Fruit fly (Drosophila melanogaster) whole organism, embryonic: ENCODE data around the gene Bap111.
A peak's percentile ranks its signal among the peaks of the same experiment; 100 is the strongest.

Source experiments
- Abd-B ChIP-seq: fragments of 200-800 bp; sonication (Bioruptor generic); optimal IDR thresholded peaks from 2 replicates; lab custom pipeline; 2018; ENCODE audit warnings: missing biosample characterization, mild to moderate bottlenecking, missing genetic modification characterization, moderate library complexity
- Aef1 ChIP-seq: fragments of 200-800 bp; sonication (Bioruptor generic); IDR thresholded peaks from 3 replicates; pipeline ENCODE4 v1.3.6; 2022; ENCODE audit warnings: missing biosample characterization, missing genetic modification characterization
- BEAF-32 ChIP-seq: fragments of 200-800 bp; sonication (Bioruptor generic); optimal IDR thresholded peaks from 3 replicates; lab custom pipeline; 2017; ENCODE audit warnings: missing biosample characterization, missing genetic modification characterization, mild to moderate bottlenecking, moderate library complexity, missing genetic modification reagents
- Bgb ChIP-seq: fragments of 200-800 bp; sonication (Bioruptor generic); IDR thresholded peaks from 2 replicates; pipeline ENCODE4 v1.3.6; 2022; ENCODE audit warnings: missing biosample characterization, missing genetic modification characterization; ENCODE audit not compliant: partially characterized antibody
- CG10267 ChIP-seq: fragments of 200-800 bp; sonication (Bioruptor generic); optimal IDR thresholded peaks from 2 replicates; lab custom pipeline; 2018; ENCODE audit warnings: missing biosample characterization, mild to moderate bottlenecking, missing genetic modification characterization, moderate library complexity
- CG10274 ChIP-seq: fragments of 200-800 bp; sonication (Bioruptor generic); optimal IDR thresholded peaks from 3 replicates; lab custom pipeline; 2017; ENCODE audit warnings: missing biosample characterization, mild to moderate bottlenecking, missing genetic modification characterization
- CG11085 ChIP-seq: fragments of 200-800 bp; sonication (Bioruptor generic); IDR thresholded peaks from 2 replicates; pipeline ENCODE4 v1.3.6; 2022; ENCODE audit warnings: missing biosample characterization, missing genetic modification characterization
- CG12071 ChIP-seq: fragments of 200-800 bp; sonication (Bioruptor generic); optimal IDR thresholded peaks from 3 replicates; lab custom pipeline; 2018; ENCODE audit warnings: missing biosample characterization, mild to moderate bottlenecking, missing genetic modification characterization
- CG13296 ChIP-seq: fragments of 200-800 bp; sonication (Bioruptor generic); optimal IDR thresholded peaks from 3 replicates; lab custom pipeline; 2018; ENCODE audit warnings: missing biosample characterization, mild to moderate bottlenecking, missing genetic modification characterization
- CG14667 ChIP-seq: fragments of 200-800 bp; sonication (Bioruptor generic); IDR thresholded peaks from 2 replicates; pipeline ENCODE4 v1.3.6; 2022; ENCODE audit warnings: missing biosample characterization, missing genetic modification characterization
- CG1832 ChIP-seq: fragments of 200-800 bp; sonication (Bioruptor generic); optimal IDR thresholded peaks from 2 replicates; lab custom pipeline; 2017; ENCODE audit warnings: missing biosample characterization, mild to moderate bottlenecking, missing genetic modification characterization, inconsistent platforms
- CG18619 ChIP-seq: fragments of 200-800 bp; sonication (Bioruptor generic); optimal IDR thresholded peaks from 3 replicates; lab custom pipeline; 2017; ENCODE audit warnings: missing biosample characterization, mild to moderate bottlenecking, missing genetic modification characterization
- CG2202 ChIP-seq: fragments of 200-800 bp; sonication (Bioruptor generic); optimal IDR thresholded peaks from 2 replicates; lab custom pipeline; 2018; ENCODE audit warnings: missing biosample characterization, mild to moderate bottlenecking, missing genetic modification characterization
- CG2875 ChIP-seq: fragments of 200-800 bp; sonication (Bioruptor generic); optimal IDR thresholded peaks from 2 replicates; lab custom pipeline; 2017; ENCODE audit warnings: missing biosample characterization, mild to moderate bottlenecking, missing genetic modification characterization, missing genetic modification reagents
- CG33213 ChIP-seq: fragments of 200-800 bp; sonication (Bioruptor generic); optimal IDR thresholded peaks from 3 replicates; lab custom pipeline; 2016; ENCODE audit warnings: missing biosample characterization, missing genetic modification characterization
- CG4424 ChIP-seq: fragments of 200-800 bp; sonication (Bioruptor generic); optimal IDR thresholded peaks from 3 replicates; lab custom pipeline; 2016; ENCODE audit warnings: missing biosample characterization, missing genetic modification characterization
- CG6765 ChIP-seq: fragments of 200-800 bp; sonication (Bioruptor generic); optimal IDR thresholded peaks from 3 replicates; lab custom pipeline; 2017; ENCODE audit warnings: missing biosample characterization, mild to moderate bottlenecking, missing genetic modification characterization
- CG6854 ChIP-seq: fragments of 200-800 bp; sonication (Bioruptor generic); optimal IDR thresholded peaks from 3 replicates; lab custom pipeline; 2017; ENCODE audit warnings: missing biosample characterization, mild to moderate bottlenecking, missing genetic modification characterization
- CG7963 ChIP-seq: fragments of 200-800 bp; sonication (Bioruptor generic); IDR thresholded peaks from 3 replicates; pipeline ENCODE4 v1.3.6; 2022; ENCODE audit warnings: missing biosample characterization, missing genetic modification characterization; ENCODE audit not compliant: partially characterized antibody
- CG8281 ChIP-seq: fragments of 200-800 bp; sonication (Bioruptor generic); optimal IDR thresholded peaks from 2 replicates; lab custom pipeline; 2018; ENCODE audit warnings: missing biosample characterization, mild to moderate bottlenecking, missing genetic modification characterization, moderate library complexity
- Chrac-16 ChIP-seq: fragments of 200-800 bp; sonication (Bioruptor generic); optimal IDR thresholded peaks from 3 replicates; lab custom pipeline; 2016; ENCODE audit warnings: missing biosample characterization, missing genetic modification characterization
- Dref ChIP-seq: fragments of 200-800 bp; sonication (Bioruptor generic); IDR thresholded peaks from 2 replicates; pipeline ENCODE4 v1.3.6; 2022; ENCODE audit warnings: missing biosample characterization, missing genetic modification characterization
- E2f1 ChIP-seq: fragments of 200-800 bp; sonication (Bioruptor generic); IDR thresholded peaks from 2 replicates; pipeline ENCODE4 v1.3.6; 2022; ENCODE audit warnings: missing biosample characterization, missing genetic modification characterization
- Gug ChIP-seq: fragments of 200-800 bp; sonication (Bioruptor generic); IDR thresholded peaks from 4 replicates; pipeline ENCODE4 v1.3.6; 2022; ENCODE audit warnings: missing biosample characterization, missing genetic modification characterization
- Hsf ChIP-seq: fragments of 200-800 bp; sonication (Bioruptor generic); optimal IDR thresholded peaks from 3 replicates; lab custom pipeline; 2016; ENCODE audit warnings: missing biosample characterization, missing genetic modification characterization
- Med ChIP-seq: fragments of 200-800 bp; sonication (Bioruptor generic); peaks from one replicate; lab custom pipeline; 2016; ENCODE audit warnings: missing biosample characterization, missing genetic modification characterization, mild to moderate bottlenecking, inconsistent platforms, moderate library complexity
- NfI ChIP-seq: fragments of 200-800 bp; sonication (Bioruptor generic); optimal IDR thresholded peaks from 3 replicates; lab custom pipeline; 2018; ENCODE audit warnings: missing biosample characterization, mild to moderate bottlenecking, missing genetic modification characterization, moderate library complexity
- Pdp1 ChIP-seq, 2 experiments: fragments of 200-800 bp; sonication (Bioruptor generic); optimal IDR thresholded peaks; 3 replicates each; lab custom pipeline; 2016; ENCODE audit warnings: missing biosample characterization in 2 of 2, missing genetic modification characterization in 2 of 2, mild to moderate bottlenecking in 1 of 2, moderate library complexity in 1 of 2
- amos ChIP-seq: fragments of 200-800 bp; sonication (Bioruptor generic); IDR thresholded peaks from 2 replicates; pipeline ENCODE4 v1.3.6; 2022; ENCODE audit warnings: missing biosample characterization, missing genetic modification characterization; ENCODE audit not compliant: partially characterized antibody
- ato ChIP-seq: fragments of 200-800 bp; sonication (Bioruptor generic); IDR thresholded peaks from 2 replicates; pipeline ENCODE4 v1.3.6; 2022; ENCODE audit warnings: missing biosample characterization, missing genetic modification characterization; ENCODE audit not compliant: partially characterized antibody
- bcd ChIP-seq: fragments of 200-800 bp; sonication (Bioruptor generic); optimal IDR thresholded peaks from 2 replicates; lab custom pipeline; 2017; ENCODE audit warnings: missing biosample characterization, mild to moderate bottlenecking, missing genetic modification characterization
- bigmax ChIP-seq: fragments of 200-800 bp; sonication (Bioruptor generic); optimal IDR thresholded peaks from 2 replicates; lab custom pipeline; 2018; ENCODE audit warnings: missing biosample characterization, mild to moderate bottlenecking, missing genetic modification characterization
- cato ChIP-seq: fragments of 200-800 bp; sonication (Bioruptor generic); optimal IDR thresholded peaks from 2 replicates; lab custom pipeline; 2016; ENCODE audit warnings: missing biosample characterization, missing genetic modification characterization, borderline replicate concordance
- crol ChIP-seq: fragments of 200-800 bp; sonication (Bioruptor generic); IDR thresholded peaks from 2 replicates; pipeline ENCODE4 v1.3.6; 2022; ENCODE audit warnings: missing biosample characterization, missing genetic modification characterization
- esg ChIP-seq: fragments of 200-800 bp; sonication (Bioruptor generic); conservative IDR thresholded peaks from 2 replicates; pipeline ENCODE4 v1.3.6; 2022; ENCODE audit warnings: missing biosample characterization, missing genetic modification characterization
- ewg ChIP-seq: fragments of 200-800 bp; sonication (Bioruptor generic); optimal IDR thresholded peaks from 3 replicates; lab custom pipeline; 2017; ENCODE audit warnings: mild to moderate bottlenecking, missing biosample characterization, missing genetic modification reagents, missing genetic modification characterization
- fd3F ChIP-seq: fragments of 200-800 bp; sonication (Bioruptor generic); optimal IDR thresholded peaks from 2 replicates; lab custom pipeline; 2018; ENCODE audit warnings: missing biosample characterization, mild to moderate bottlenecking, missing genetic modification characterization, moderate library complexity
- gsb-n ChIP-seq: fragments of 200-800 bp; sonication (Bioruptor generic); optimal IDR thresholded peaks from 3 replicates; lab custom pipeline; 2018; ENCODE audit warnings: missing biosample characterization, mild to moderate bottlenecking, missing genetic modification characterization
- jigr1 ChIP-seq: fragments of 200-800 bp; sonication (Bioruptor generic); IDR thresholded peaks from 3 replicates; pipeline ENCODE4 v1.3.6; 2022; ENCODE audit warnings: missing biosample characterization, missing genetic modification characterization
- ken ChIP-seq: fragments of 200-800 bp; sonication (Bioruptor generic); IDR thresholded peaks from 3 replicates; pipeline ENCODE4 v1.3.6; 2022; ENCODE audit warnings: missing biosample characterization, missing genetic modification characterization
- nmo ChIP-seq: fragments of 200-800 bp; sonication (Bioruptor generic); optimal IDR thresholded peaks from 2 replicates; lab custom pipeline; 2018; ENCODE audit warnings: missing biosample characterization, mild to moderate bottlenecking, missing genetic modification characterization, moderate library complexity
- pzg ChIP-seq: fragments of 200-800 bp; sonication (Bioruptor generic); optimal IDR thresholded peaks from 3 replicates; lab custom pipeline; 2018; ENCODE audit warnings: missing biosample characterization, mild to moderate bottlenecking, missing genetic modification characterization, moderate library complexity
- ranshi ChIP-seq: fragments of 200-800 bp; sonication (Bioruptor generic); IDR thresholded peaks from 2 replicates; pipeline ENCODE4 v1.3.6; 2022; ENCODE audit warnings: missing biosample characterization, missing genetic modification characterization
- sima ChIP-seq: fragments of 200-800 bp; sonication (Bioruptor generic); optimal IDR thresholded peaks from 2 replicates; lab custom pipeline; 2016; ENCODE audit warnings: missing biosample characterization, missing genetic modification characterization
- so ChIP-seq: fragments of 200-800 bp; sonication (Bioruptor generic); IDR thresholded peaks from 3 replicates; pipeline ENCODE4 v1.3.6; 2022; ENCODE audit warnings: missing biosample characterization, missing genetic modification characterization
- tgo ChIP-seq: fragments of 200-800 bp; sonication (Bioruptor generic); IDR thresholded peaks from 3 replicates; pipeline ENCODE4 v1.3.6; 2022; ENCODE audit warnings: missing biosample characterization, missing genetic modification characterization
- trh ChIP-seq: fragments of 200-800 bp; sonication (Bioruptor generic); optimal IDR thresholded peaks from 2 replicates; lab custom pipeline; 2016; ENCODE audit warnings: missing biosample characterization, missing genetic modification characterization
- ttk ChIP-seq: fragments of 200-800 bp; sonication (Bioruptor generic); IDR thresholded peaks from 2 replicates; pipeline ENCODE4 v2.1.2; 2022; ENCODE audit warnings: missing biosample characterization, missing genetic modification characterization
- z ChIP-seq: fragments of 200-800 bp; sonication (Bioruptor generic); IDR thresholded peaks from 3 replicates; pipeline ENCODE4 v1.3.6; 2022; ENCODE audit warnings: missing biosample characterization, missing genetic modification characterization

Bap111 gene

DNA sequence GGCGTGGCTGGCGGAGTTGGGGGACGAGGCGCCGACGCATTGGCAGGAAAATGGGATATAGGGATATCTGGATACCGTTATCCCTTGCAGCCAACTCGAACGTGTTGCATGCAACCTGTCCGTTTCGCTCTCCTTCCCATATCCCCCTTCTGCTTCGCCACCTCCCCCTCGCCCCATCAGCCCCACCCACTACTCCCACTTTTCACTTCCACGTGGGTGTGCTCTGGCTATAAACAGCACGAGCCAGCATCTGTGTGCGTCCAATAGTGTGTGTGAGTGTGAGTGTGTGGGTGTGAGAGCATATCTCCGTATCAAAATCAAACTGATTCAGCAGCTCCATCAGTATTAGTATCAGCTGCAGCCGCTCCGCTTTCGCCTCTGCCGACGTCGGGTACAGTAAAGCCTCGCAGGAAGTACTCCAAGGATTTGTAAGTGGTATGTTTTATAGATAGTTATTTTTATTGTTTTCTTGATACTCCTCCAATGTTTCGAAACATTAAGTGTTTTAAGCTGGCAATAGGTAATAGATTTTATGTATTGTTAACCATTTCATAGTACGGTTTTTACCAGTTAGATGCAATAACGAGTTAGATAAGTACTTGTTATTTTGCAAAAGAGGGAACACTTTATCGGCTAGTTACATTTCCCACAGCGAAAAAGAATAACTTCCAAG is 30.0 kb upstream of the Bap111 start (continued):
- TF ChIP-seq bigmax (GFP tag; lab: Kevin White, UChicago): no peak
- TF ChIP-seq z (GFP tag; lab: Robert Waterston, UW): no peak
- TF ChIP-seq CG33213 (GFP tag; lab: Kevin White, UChicago): no peak
- TF ChIP-seq ken (GFP tag; lab: Robert Waterston, UW): no peak
- no peak for TF ChIP-seq Hsf (GFP tag; lab: Kevin White, UChicago)
- no peak for TF ChIP-seq Dref (GFP tag; lab: Robert Waterston, UW)
- no peak for TF ChIP-seq CG8281 (tag; lab: Kevin White, UChicago)
- no peak for TF ChIP-seq CG1832
- TF ChIP-seq ranshi (GFP tag; lab: Robert Waterston, UW): 0 out of 2 replicates have a peak, but pooled peaks have one; percentile 13
- no peak for TF ChIP-seq CG11085 (GFP tag; lab: Robert Waterston, UW)
- 0 out of 2 replicates have a peak, but pooled peaks have one; percentile 9 for TF ChIP-seq esg (GFP tag; lab: Robert Waterston, UW)
- TF ChIP-seq tgo (GFP tag; lab: Robert Waterston, UW): no peak
- TF ChIP-seq cato (GFP tag; lab: Kevin White, UChicago): no peak
- peak; percentile 12 to 17 for TF ChIP-seq Pdp1 (GFP tag; optimal IDR thresholded peaks at IDR 0.05; lab: Kevin White, UChicago)
- TF ChIP-seq CG2202 (tag; lab: Kevin White, UChicago): no peak
- no peak for TF ChIP-seq pzg
- TF ChIP-seq trh (GFP tag; lab: Kevin White, UChicago): no peak
- TF ChIP-seq Gug (GFP tag; lab: Robert Waterston, UW): no peak
- TF ChIP-seq so (GFP tag; lab: Robert Waterston, UW): peak; percentile 32; the same call in 1 of the 3 replicates
- TF ChIP-seq amos (GFP tag; lab: Robert Waterston, UW): no peak
- no peak for TF ChIP-seq CG7963 (GFP tag; lab: Robert Waterston, UW)
- peak; percentile 54 for TF ChIP-seq CG4424
- TF ChIP-seq E2f1: no peak
- TF ChIP-seq Chrac-16 (GFP tag; lab: Kevin White, UChicago): no peak
- no peak for TF ChIP-seq CG18619 (GFP tag; lab: Kevin White, UChicago)
- peak; percentile 47 for TF ChIP-seq Abd-B (GFP tag; lab: Kevin White, UChicago)
- no peak for TF ChIP-seq ato (GFP tag; lab: Robert Waterston, UW)
- TF ChIP-seq fd3F: no peak
- TF ChIP-seq ttk (GFP tag; lab: Robert Waterston, UW): no peak
- peak; percentile 16 for TF ChIP-seq CG10267 (tag; lab: Kevin White, UChicago)
- TF ChIP-seq Med (GFP tag; lab: Kevin White, UChicago): peak; percentile 58
- peak; percentile 30 for TF ChIP-seq CG6854 (GFP tag; lab: Kevin White, UChicago)
- TF ChIP-seq sima: no peak
- no peak for TF ChIP-seq BEAF-32 (GFP tag; lab: Kevin White, UChicago)
- peak; percentile 30; the same call in 1 of the 2 replicates for TF ChIP-seq CG14667 (GFP tag; lab: Robert Waterston, UW)
- no peak for TF ChIP-seq NfI (GFP tag; lab: Kevin White, UChicago)
- TF ChIP-seq nmo (GFP tag; lab: Kevin White, UChicago): peak; percentile 68
- TF ChIP-seq bcd (GFP tag; lab: Kevin White, UChicago): peak; percentile 47
- TF ChIP-seq CG12071 (GFP tag; lab: Kevin White, UChicago): no peak
- no peak for TF ChIP-seq gsb-n (tag; lab: Kevin White, UChicago)
- peak; percentile 84 for TF ChIP-seq crol (GFP tag; lab: Robert Waterston, UW)
- TF ChIP-seq CG10274: peak; percentile 20
- TF ChIP-seq CG6765 (GFP tag; lab: Kevin White, UChicago): no peak
- no peak for TF ChIP-seq jigr1 (GFP tag; lab: Robert Waterston, UW)
- TF ChIP-seq Bgb (GFP tag; lab: Robert Waterston, UW): no peak
- TF ChIP-seq ewg (GFP tag; lab: Kevin White, UChicago): peak; percentile 1
- no peak for TF ChIP-seq Aef1 (GFP tag; lab: Robert Waterston, UW)
- TF ChIP-seq CG13296 (GFP tag; lab: Kevin White, UChicago): peak; percentile 46
- no peak for TF ChIP-seq CG2875 (GFP tag; lab: Kevin White, UChicago)
